Worm (Caenorhabditis elegans) whole organism, mixed stage, embryonic: ENCODE data around the gene gcy-9.

ENCODE experiments used
- M03D4.4 ChIP-seq: sonication (generic microtip); optimal IDR thresholded peaks from 2 replicates; lab custom pipeline; 2017; ENCODE audit warnings: mild to moderate bottlenecking, missing genetic modification characterization, missing compliant biosample characterization
- blmp-1 ChIP-seq: fragments of 150-350 bp; optimal IDR thresholded peaks from 2 replicates; lab custom pipeline; 2014; ENCODE audit warnings: missing biosample characterization, missing genetic modification characterization
- ces-1 ChIP-seq: fragments of 150-350 bp; optimal IDR thresholded peaks from 2 replicates; lab custom pipeline; 2014; ENCODE audit warnings: missing biosample characterization, missing genetic modification reagents, missing genetic modification characterization
- drap-1 ChIP-seq: fragments of 200-800 bp; sonication (Bioruptor generic); optimal IDR thresholded peaks from 3 replicates; lab custom pipeline; 2018; ENCODE audit warnings: mild to moderate bottlenecking, missing genetic modification characterization, missing compliant biosample characterization
- elt-1 ChIP-seq: sonication (generic microtip); optimal IDR thresholded peaks from 2 replicates; lab custom pipeline; 2017; ENCODE audit warnings: missing genetic modification characterization, mild to moderate bottlenecking, missing compliant biosample characterization, antibody characterized with exemption, moderate library complexity, borderline replicate concordance; ENCODE audit not compliant: insufficient read depth
- mep-1 ChIP-seq: fragments of 150-350 bp; optimal IDR thresholded peaks from 2 replicates; lab custom pipeline; 2017; ENCODE audit warnings: missing biosample characterization, missing genetic modification reagents, missing genetic modification characterization, inconsistent platforms
- nhr-12 ChIP-seq: fragments of 150-350 bp; optimal IDR thresholded peaks from 2 replicates; lab custom pipeline; 2014; ENCODE audit warnings: missing biosample characterization, missing genetic modification characterization
- pha-4 ChIP-seq: fragments of 150-350 bp; optimal IDR thresholded peaks from 2 replicates; lab custom pipeline; 2018; ENCODE audit warnings: missing biosample characterization, missing genetic modification reagents, missing genetic modification characterization
- tbx-8 ChIP-seq: fragments of 200-800 bp; sonication (Bioruptor generic); optimal IDR thresholded peaks from 2 replicates; lab custom pipeline; 2018; ENCODE audit warnings: mild to moderate bottlenecking, missing genetic modification characterization, moderate library complexity, missing compliant biosample characterization
- unc-39 ChIP-seq: fragments of 150-350 bp; optimal IDR thresholded peaks from 2 replicates; lab custom pipeline; 2014; ENCODE audit warnings: missing biosample characterization, missing genetic modification characterization
- unc-62 ChIP-seq: fragments of 150-350 bp; optimal IDR thresholded peaks from 2 replicates; lab custom pipeline; 2014; ENCODE audit warnings: missing biosample characterization, missing genetic modification reagents, missing genetic modification characterization
- ztf-11 ChIP-seq: fragments of 150-350 bp; optimal IDR thresholded peaks from 2 replicates; lab custom pipeline; 2014; ENCODE audit warnings: missing biosample characterization, missing genetic modification characterization

ce11 chrX:11357516-11357915, 19.8 kb upstream of the gcy-9 start, which contains the start of gene pgp-4:
- TF ChIP-seq M03D4.4 (no peak), drap-1 (GFP tag; lab: Kevin White, UChicago) (no peak), mep-1 (tag; lab: Kevin White, UChicago) (no peak), ztf-11 (tag; lab: Kevin White, UChicago) (no peak), ces-1 (GFP tag; lab: Kevin White, UChicago) (no peak), pha-4 (tag; lab: Kevin White, UChicago) (no peak), blmp-1 (tag; lab: Kevin White, UChicago) (no peak), tbx-8 (GFP tag; lab: Kevin White, UChicago) (no peak), nhr-12 (no peak), unc-39 (no peak), elt-1 (tag; lab: Kevin White, UChicago) (no peak), unc-62 (GFP tag; lab: Kevin White, UChicago) (no peak)
